Fruit fly (Drosophila melanogaster) whole organism, embryonic: ENCODE measurements around the gene SmydA-2.
A peak's percentile ranks its signal among the peaks of the same experiment; 100 is the strongest.

Experiments
- ATbp ChIP-seq: fragments of 200-800 bp; sonication (Bioruptor generic); optimal IDR thresholded peaks from 2 replicates; lab custom pipeline; 2017; ENCODE audit warnings: missing biosample characterization, mild to moderate bottlenecking, missing genetic modification characterization, missing genetic modification reagents
- Aef1 ChIP-seq: fragments of 200-800 bp; sonication (Bioruptor generic); IDR thresholded peaks from 3 replicates; pipeline ENCODE4 v1.3.6; 2022; ENCODE audit warnings: missing biosample characterization, missing genetic modification characterization
- Asciz ChIP-seq: fragments of 200-800 bp; sonication (Bioruptor generic); optimal IDR thresholded peaks from 2 replicates; lab custom pipeline; 2017; ENCODE audit warnings: missing biosample characterization, mild to moderate bottlenecking, missing genetic modification characterization, missing genetic modification reagents
- CG10274 ChIP-seq: fragments of 200-800 bp; sonication (Bioruptor generic); optimal IDR thresholded peaks from 3 replicates; lab custom pipeline; 2017; ENCODE audit warnings: missing biosample characterization, mild to moderate bottlenecking, missing genetic modification characterization
- CG10654 ChIP-seq: fragments of 200-800 bp; sonication (Bioruptor generic); optimal IDR thresholded peaks from 2 replicates; lab custom pipeline; 2016; ENCODE audit warnings: missing biosample characterization, missing genetic modification characterization
- CG12299 ChIP-seq: fragments of 200-800 bp; sonication (Bioruptor generic); optimal IDR thresholded peaks from 2 replicates; lab custom pipeline; 2018; ENCODE audit warnings: missing biosample characterization, mild to moderate bottlenecking, missing genetic modification characterization
- CG13424 ChIP-seq: fragments of 200-800 bp; sonication (Bioruptor generic); optimal IDR thresholded peaks from 2 replicates; lab custom pipeline; 2019; ENCODE audit warnings: missing biosample characterization, mild to moderate bottlenecking, missing genetic modification characterization, moderate library complexity
- CG14667 ChIP-seq: fragments of 200-800 bp; sonication (Bioruptor generic); IDR thresholded peaks from 2 replicates; pipeline ENCODE4 v1.3.6; 2022; ENCODE audit warnings: missing biosample characterization, missing genetic modification characterization
- CG15073 ChIP-seq: fragments of 200-800 bp; sonication (Bioruptor generic); optimal IDR thresholded peaks from 2 replicates; lab custom pipeline; 2016; ENCODE audit warnings: missing biosample characterization, missing genetic modification characterization
- CG15601 ChIP-seq: fragments of 200-800 bp; sonication (Bioruptor generic); optimal IDR thresholded peaks from 3 replicates; lab custom pipeline; 2019; ENCODE audit warnings: missing biosample characterization, mild to moderate bottlenecking, missing genetic modification characterization, moderate library complexity
- CG1647 ChIP-seq: fragments of 200-800 bp; sonication (Bioruptor generic); optimal IDR thresholded peaks from 3 replicates; lab custom pipeline; 2016; ENCODE audit warnings: missing biosample characterization, missing genetic modification characterization
- CG17359 ChIP-seq: fragments of 200-800 bp; sonication (Bioruptor generic); optimal IDR thresholded peaks from 3 replicates; lab custom pipeline; 2018; ENCODE audit warnings: missing biosample characterization, mild to moderate bottlenecking, missing genetic modification characterization, moderate library complexity
- CG18476 ChIP-seq: fragments of 200-800 bp; sonication (Bioruptor generic); optimal IDR thresholded peaks from 2 replicates; lab custom pipeline; 2016; ENCODE audit warnings: missing biosample characterization, mild to moderate bottlenecking, missing genetic modification characterization
- CG18619 ChIP-seq: fragments of 200-800 bp; sonication (Bioruptor generic); optimal IDR thresholded peaks from 3 replicates; lab custom pipeline; 2017; ENCODE audit warnings: missing biosample characterization, mild to moderate bottlenecking, missing genetic modification characterization
- CG31441 ChIP-seq: fragments of 200-800 bp; sonication (Bioruptor generic); IDR thresholded peaks from 2 replicates; pipeline ENCODE4 v1.3.6; 2022; ENCODE audit warnings: missing biosample characterization, missing genetic modification characterization
- CG32772 ChIP-seq: fragments of 200-800 bp; sonication (Bioruptor generic); IDR thresholded peaks from 2 replicates; pipeline ENCODE4 v1.3.6; 2022; ENCODE audit warnings: missing biosample characterization, missing genetic modification characterization
- CG7271 ChIP-seq: fragments of 200-800 bp; sonication (Bioruptor generic); optimal IDR thresholded peaks from 2 replicates; lab custom pipeline; 2018; ENCODE audit warnings: missing biosample characterization, mild to moderate bottlenecking, missing genetic modification characterization, moderate library complexity
- CG8388 ChIP-seq: fragments of 200-800 bp; sonication (Bioruptor generic); optimal IDR thresholded peaks from 2 replicates; lab custom pipeline; 2019; ENCODE audit warnings: missing biosample characterization, mild to moderate bottlenecking, missing genetic modification characterization, moderate library complexity
- CG8478 ChIP-seq: fragments of >200 bp; optimal IDR thresholded peaks from 2 replicates; lab custom pipeline; 2018
- CG9727 ChIP-seq: fragments of 200-800 bp; sonication (Bioruptor generic); optimal IDR thresholded peaks from 3 replicates; lab custom pipeline; 2017; ENCODE audit warnings: missing biosample characterization, mild to moderate bottlenecking, missing genetic modification characterization
- CG9932 ChIP-seq: fragments of 200-800 bp; sonication (Bioruptor generic); IDR thresholded peaks from 2 replicates; pipeline ENCODE4 v1.3.6; 2022; ENCODE audit warnings: missing biosample characterization, missing genetic modification characterization
- Camta ChIP-seq: fragments of 200-800 bp; sonication (Bioruptor generic); optimal IDR thresholded peaks from 2 replicates; lab custom pipeline; 2016; ENCODE audit warnings: missing biosample characterization, missing genetic modification characterization
- Dfd ChIP-seq, 2 experiments: fragments of >200 bp; optimal IDR thresholded peaks; 2 replicates each; lab custom pipeline; 2017; ENCODE audit warnings: missing biosample characterization in 2 of 2, missing genetic modification characterization in 2 of 2
- Dip3 ChIP-seq: fragments of 200-800 bp; sonication (Bioruptor generic); optimal IDR thresholded peaks from 3 replicates; lab custom pipeline; 2016; ENCODE audit warnings: missing biosample characterization, missing genetic modification characterization
- Dll ChIP-seq: fragments of 200-800 bp; sonication (Bioruptor generic); IDR thresholded peaks from 4 replicates; pipeline ENCODE4 v1.3.6; 2022; ENCODE audit warnings: missing biosample characterization, missing genetic modification characterization; ENCODE audit not compliant: partially characterized antibody
- Drgx ChIP-seq: fragments of 200-800 bp; sonication (Bioruptor generic); IDR thresholded peaks from 2 replicates; pipeline ENCODE4 v1.3.6; 2022; ENCODE audit warnings: missing biosample characterization, missing genetic modification characterization
- Ets65A ChIP-seq: fragments of 200-800 bp; sonication (Bioruptor generic); peaks from one replicate; lab custom pipeline; 2016; ENCODE audit warnings: missing biosample characterization, missing genetic modification characterization
- HLH4C ChIP-seq: fragments of 200-800 bp; sonication (Bioruptor generic); IDR thresholded peaks from 3 replicates; pipeline ENCODE4 v1.3.6; 2022; ENCODE audit warnings: missing biosample characterization, missing genetic modification characterization; ENCODE audit not compliant: partially characterized antibody
- Hey ChIP-seq: fragments of 200-800 bp; sonication (Bioruptor generic); optimal IDR thresholded peaks from 3 replicates; lab custom pipeline; 2018; ENCODE audit warnings: missing biosample characterization, mild to moderate bottlenecking, missing genetic modification characterization
- Lpt ChIP-seq: fragments of >200 bp; optimal IDR thresholded peaks from 2 replicates; lab custom pipeline; 2018; ENCODE audit warnings: missing biosample characterization, missing genetic modification characterization
- MBD-R2 ChIP-seq: fragments of 200-800 bp; sonication (Bioruptor generic); IDR thresholded peaks from 2 replicates; pipeline ENCODE4 v1.3.6; 2022; ENCODE audit warnings: missing biosample characterization, missing genetic modification characterization
- MTF-1 ChIP-seq: fragments of 200-800 bp; sonication (Bioruptor generic); optimal IDR thresholded peaks from 2 replicates; lab custom pipeline; 2018; ENCODE audit warnings: missing biosample characterization, mild to moderate bottlenecking, missing genetic modification characterization, borderline replicate concordance
- NFAT ChIP-seq: fragments of 200-800 bp; sonication (Bioruptor generic); IDR thresholded peaks from 2 replicates; pipeline ENCODE4 v1.3.6; 2022; ENCODE audit warnings: missing biosample characterization, missing genetic modification characterization
- aop ChIP-seq: fragments of 200-800 bp; sonication (Bioruptor generic); IDR thresholded peaks from 2 replicates; pipeline ENCODE4 v1.3.6; 2022; ENCODE audit warnings: missing biosample characterization, missing genetic modification characterization
- br ChIP-seq: fragments of >200 bp; optimal IDR thresholded peaks from 2 replicates; lab custom pipeline; 2017
- bsh ChIP-seq, 2 experiments: fragments of 200-800 bp; sonication (Bioruptor generic); optimal IDR thresholded peaks; 2 replicates each; lab custom pipeline; 2017 to 2018; ENCODE audit warnings: mild to moderate bottlenecking in 2 of 2, missing biosample characterization in 2 of 2, missing genetic modification characterization in 2 of 2, moderate library complexity in 1 of 2
- cg ChIP-seq: fragments of 200-800 bp; sonication (Bioruptor generic); optimal IDR thresholded peaks from 3 replicates; lab custom pipeline; 2019; ENCODE audit warnings: missing biosample characterization, mild to moderate bottlenecking, missing genetic modification characterization, moderate library complexity
- chm ChIP-seq: fragments of 200-800 bp; sonication (Bioruptor generic); IDR thresholded peaks from 2 replicates; pipeline ENCODE4 v1.3.6; 2022; ENCODE audit warnings: missing biosample characterization, missing genetic modification characterization
- chn ChIP-seq: fragments of 200-800 bp; sonication (Bioruptor generic); optimal IDR thresholded peaks from 2 replicates; lab custom pipeline; 2016; ENCODE audit warnings: missing biosample characterization, missing genetic modification characterization
- crol ChIP-seq: fragments of 200-800 bp; sonication (Bioruptor generic); IDR thresholded peaks from 2 replicates; pipeline ENCODE4 v1.3.6; 2022; ENCODE audit warnings: missing biosample characterization, missing genetic modification characterization
- gro ChIP-seq: fragments of 200-800 bp; sonication (Bioruptor generic); optimal IDR thresholded peaks from 2 replicates; lab custom pipeline; 2016; ENCODE audit warnings: missing biosample characterization, missing genetic modification characterization
- her ChIP-seq: fragments of 200-800 bp; sonication (Bioruptor generic); optimal IDR thresholded peaks from 2 replicates; lab custom pipeline; 2016; ENCODE audit warnings: missing biosample characterization, missing genetic modification characterization
- pan ChIP-seq, 4 experiments: fragments of >200 bp in 3 of 4; fragments of 200-800 bp in 1 of 4; sonication (Bioruptor generic) in 1 of 4; optimal IDR thresholded peaks in 3 of 4; IDR thresholded peaks in 1 of 4; 2 replicates each; pipeline versions ENCODE4 v1.3.6 to Lab custom; 2017 to 2022; ENCODE audit warnings: missing biosample characterization in 2 of 4, missing genetic modification characterization in 2 of 4, mixed read lengths in 1 of 4
- pros ChIP-seq: fragments of 200-800 bp; sonication (Bioruptor generic); optimal IDR thresholded peaks from 3 replicates; lab custom pipeline; 2019; ENCODE audit warnings: missing biosample characterization, mild to moderate bottlenecking, missing genetic modification characterization, moderate library complexity
- row ChIP-seq: fragments of 200-800 bp; sonication (Bioruptor generic); IDR thresholded peaks from 3 replicates; pipeline ENCODE4 v1.3.6; 2022; ENCODE audit warnings: missing biosample characterization, missing genetic modification characterization
- seq ChIP-seq: fragments of 200-800 bp; sonication (Bioruptor generic); IDR thresholded peaks from 2 replicates; pipeline ENCODE4 v1.3.6; 2022; ENCODE audit warnings: missing biosample characterization, missing genetic modification characterization
- ssp ChIP-seq: fragments of 200-800 bp; sonication (Bioruptor generic); IDR thresholded peaks from 2 replicates; pipeline ENCODE4 v1.3.6; 2022; ENCODE audit warnings: missing biosample characterization, missing genetic modification characterization
- tna ChIP-seq: fragments of 200-800 bp; sonication (Bioruptor generic); IDR thresholded peaks from 2 replicates; pipeline ENCODE4 v1.3.6; 2022; ENCODE audit warnings: missing biosample characterization, missing genetic modification characterization; ENCODE audit not compliant: partially characterized antibody
- tup ChIP-seq: fragments of 200-800 bp; sonication (Bioruptor generic); optimal IDR thresholded peaks from 2 replicates; lab custom pipeline; 2016; ENCODE audit warnings: missing biosample characterization, mild to moderate bottlenecking, missing genetic modification characterization, moderate library complexity
- vvl ChIP-seq: fragments of 200-800 bp; sonication (Bioruptor generic); IDR thresholded peaks from 2 replicates; pipeline ENCODE4 v1.3.6; 2022; ENCODE audit warnings: missing biosample characterization, missing genetic modification characterization
- yki ChIP-seq: fragments of >200 bp; optimal IDR thresholded peaks from 3 replicates; lab custom pipeline; 2018

SmydA-2 gene

DNA sequence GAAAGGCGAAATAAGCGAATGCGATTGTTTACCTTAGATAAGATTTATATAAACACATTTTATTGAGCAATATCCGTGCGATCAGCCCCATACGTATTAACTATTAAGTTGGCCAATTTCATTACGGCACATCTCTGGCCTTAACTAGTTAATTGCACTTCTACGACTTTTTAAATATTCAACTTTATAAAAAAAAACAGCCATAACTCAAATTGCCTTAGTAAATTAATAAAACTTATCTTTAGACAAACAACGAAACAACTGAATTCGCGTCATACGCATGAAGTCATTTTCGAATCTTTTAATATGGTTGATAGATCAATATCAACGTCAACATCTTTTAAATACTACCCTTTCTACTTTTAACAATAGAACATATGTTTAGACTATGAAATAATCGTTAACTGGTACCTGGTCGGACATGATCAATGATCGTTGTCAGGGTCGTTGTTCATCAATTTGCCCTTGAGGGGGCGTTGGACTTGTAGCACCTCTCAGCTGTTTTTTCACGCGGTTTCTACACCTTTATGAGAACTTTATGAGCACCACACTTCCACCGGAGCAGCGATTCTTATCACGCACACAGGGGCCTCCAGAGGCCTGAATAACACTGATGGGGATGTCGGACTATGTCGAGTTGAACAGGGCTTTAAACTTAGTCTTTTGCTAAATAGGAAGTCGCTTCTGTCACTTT lies 5.3 kb downstream of the SmydA-2 start, which contains the start of gene CG18135 (continued):
- TF ChIP-seq CG15601 (tag; lab: Kevin White, UChicago), result no peak
- no peak for TF ChIP-seq CG14667
- no peak for TF ChIP-seq Ets65A (GFP tag; lab: Kevin White, UChicago)
- TF ChIP-seq NFAT (GFP tag; lab: Robert Waterston, UW), result peak; percentile 35; the same call in 1 of the 2 replicates
- no peak for TF ChIP-seq MTF-1
- no peak for TF ChIP-seq CG12299 (tag; lab: Kevin White, UChicago)
- no peak for TF ChIP-seq tna
- no peak for TF ChIP-seq cg (GFP tag; lab: Kevin White, UChicago)
- TF ChIP-seq CG17359 (tag; lab: Kevin White, UChicago), result no peak
- TF ChIP-seq her (GFP tag; lab: Kevin White, UChicago), result no peak
- TF ChIP-seq CG8388 (GFP tag; lab: Kevin White, UChicago), result no peak
- TF ChIP-seq seq (GFP tag; lab: Robert Waterston, UW), result 0 out of 2 replicates have a peak, but pooled peaks have one; percentile 20
- TF ChIP-seq ATbp (GFP tag; lab: Kevin White, UChicago), result no peak
- TF ChIP-seq Aef1, result no peak
- TF ChIP-seq vvl, result no peak
- TF ChIP-seq Dfd (GFP tag; optimal IDR thresholded peaks at IDR 0.05; lab: Kevin White, UChicago), result no peak
- TF ChIP-seq CG9932 (GFP tag; lab: Robert Waterston, UW), result peak; percentile 4; the same call in 1 of the 2 replicates
- no peak for TF ChIP-seq chm
- no peak for TF ChIP-seq tup (GFP tag; lab: Kevin White, UChicago)
- no peak for TF ChIP-seq CG7271
- no peak for TF ChIP-seq CG31441
- no peak for TF ChIP-seq Camta (GFP tag; lab: Kevin White, UChicago)
- no peak for TF ChIP-seq yki
- no peak for TF ChIP-seq chn (GFP tag; lab: Kevin White, UChicago)
- TF ChIP-seq CG9727 (GFP tag; lab: Kevin White, UChicago), result no peak
- no peak for TF ChIP-seq CG32772 (GFP tag; lab: Robert Waterston, UW)
- no peak for TF ChIP-seq Dll
- no peak for TF ChIP-seq CG1647 (GFP tag; lab: Kevin White, UChicago)
- TF ChIP-seq CG15073 (GFP tag; lab: Kevin White, UChicago), result no peak
- TF ChIP-seq MBD-R2, result peak; percentile 16; the same call in 1 of the 2 replicates
- no peak for TF ChIP-seq CG10654 (GFP tag; lab: Kevin White, UChicago)
- no peak for TF ChIP-seq Drgx
- no peak for TF ChIP-seq pan (optimal IDR thresholded peaks at IDR 0.05; lab: Kevin White, UChicago)
- TF ChIP-seq pan (GFP tag; optimal IDR thresholded peaks at IDR 0.05 in 1 of 2, IDR thresholded peaks at IDR 0.05 in 1 of 2), result no peak
- TF ChIP-seq pros (GFP tag; lab: Kevin White, UChicago), result no peak
- no peak for TF ChIP-seq bsh (GFP tag; optimal IDR thresholded peaks at IDR 0.05; lab: Kevin White, UChicago)
- TF ChIP-seq row (GFP tag; lab: Robert Waterston, UW), result no peak
- TF ChIP-seq HLH4C (GFP tag; lab: Robert Waterston, UW), result no peak
- no peak for TF ChIP-seq crol (GFP tag; lab: Robert Waterston, UW)
- TF ChIP-seq CG10274 (GFP tag; lab: Kevin White, UChicago), result no peak
- TF ChIP-seq gro, result no peak
- no peak for TF ChIP-seq Dip3
- no peak for TF ChIP-seq Hey
- no peak for TF ChIP-seq CG18619 (GFP tag; lab: Kevin White, UChicago)
- TF ChIP-seq Lpt (GFP tag; lab: Kevin White, UChicago), result no peak
- TF ChIP-seq ssp (GFP tag; lab: Robert Waterston, UW), result no peak
- no peak for TF ChIP-seq Asciz (GFP tag; lab: Kevin White, UChicago)
- TF ChIP-seq CG8478 (lab: Kevin White, UChicago), result no peak
- TF ChIP-seq aop (GFP tag; lab: Robert Waterston, UW), result no peak
- TF ChIP-seq CG18476, result no peak
- no peak for TF ChIP-seq CG13424
- TF ChIP-seq br (lab: Kevin White, UChicago), result no peak
